Worm (Caenorhabditis elegans) whole organism, L1 larva: Measurements from ENCODE around the gene C08B11.9.

Experiments
- C16A3.4 ChIP-seq: fragments of 150-350 bp; optimal IDR thresholded peaks from 2 replicates; lab custom pipeline; 2014; ENCODE audit warnings: missing biosample characterization, missing genetic modification characterization
- F16B12.6 ChIP-seq: fragments of 150-350 bp; optimal IDR thresholded peaks from 2 replicates; lab custom pipeline; 2014; ENCODE audit warnings: missing biosample characterization, missing genetic modification characterization
- aha-1 ChIP-seq: fragments of 150-350 bp; optimal IDR thresholded peaks from 2 replicates; lab custom pipeline; 2014; ENCODE audit warnings: missing biosample characterization, missing genetic modification characterization
- aly-2 ChIP-seq: fragments of 150-350 bp; optimal IDR thresholded peaks from 2 replicates; lab custom pipeline; 2014; ENCODE audit warnings: missing biosample characterization, missing genetic modification characterization
- ama-1 ChIP-seq: fragments of 150-350 bp; optimal IDR thresholded peaks from 2 replicates; lab custom pipeline; 2014
- blmp-1 ChIP-seq: fragments of 150-350 bp; optimal IDR thresholded peaks from 2 replicates; lab custom pipeline; 2014; ENCODE audit warnings: missing biosample characterization, missing genetic modification characterization
- ceh-63 ChIP-seq: fragments of 200-800 bp; sonication (Bioruptor generic); optimal IDR thresholded peaks from 2 replicates; lab custom pipeline; 2018; ENCODE audit warnings: mild to moderate bottlenecking, missing genetic modification characterization, missing compliant biosample characterization
- ceh-8 ChIP-seq: fragments of 200-800 bp; sonication (Bioruptor generic); optimal IDR thresholded peaks from 2 replicates; lab custom pipeline; 2018; ENCODE audit warnings: mild to moderate bottlenecking, missing genetic modification characterization, moderate library complexity, missing compliant biosample characterization
- ceh-82 ChIP-seq, 3 experiments: fragments of 150-350 bp in 1 of 3; sonication (generic microtip) in 2 of 3; optimal IDR thresholded peaks; 2 replicates each; lab custom pipeline; 2014 to 2017; ENCODE audit warnings: missing biosample characterization in 3 of 3, missing genetic modification characterization in 3 of 3
- ceh-90 ChIP-seq: sonication (generic microtip); optimal IDR thresholded peaks from 2 replicates; lab custom pipeline; 2016; ENCODE audit warnings: missing genetic modification characterization, missing compliant biosample characterization
- dsc-1 ChIP-seq: sonication (generic microtip); optimal IDR thresholded peaks from 2 replicates; lab custom pipeline; 2016; ENCODE audit warnings: mild to moderate bottlenecking, missing genetic modification characterization, missing compliant biosample characterization
- egl-13 ChIP-seq: sonication (generic microtip); optimal IDR thresholded peaks from 2 replicates; lab custom pipeline; 2016; ENCODE audit warnings: missing genotype, missing genetic modification reagents, missing genetic modification characterization, missing compliant biosample characterization
- egl-27 ChIP-seq, 2 experiments: fragments of 150-350 bp in 1 of 2; sonication (generic microtip); optimal IDR thresholded peaks; 3 replicates each; lab custom pipeline; 2017 to 2018; ENCODE audit warnings: missing biosample characterization in 2 of 2, missing genetic modification characterization in 2 of 2, missing genetic modification reagents in 2 of 2
- elt-2 ChIP-seq: sonication (generic microtip); optimal IDR thresholded peaks from 2 replicates; lab custom pipeline; 2016; ENCODE audit warnings: missing genetic modification characterization, mild to moderate bottlenecking, inconsistent platforms, missing compliant biosample characterization, missing genetic modification reagents
- fkh-4 ChIP-seq: sonication (generic microtip); optimal IDR thresholded peaks from 2 replicates; lab custom pipeline; 2016; ENCODE audit warnings: missing compliant biosample characterization, missing genetic modification characterization, borderline replicate concordance
- fkh-8 ChIP-seq: sonication (generic microtip); optimal IDR thresholded peaks from 2 replicates; lab custom pipeline; 2016; ENCODE audit warnings: mild to moderate bottlenecking, missing genetic modification characterization, missing compliant biosample characterization
- fos-1 ChIP-seq: fragments of 150-350 bp; optimal IDR thresholded peaks from 2 replicates; lab custom pipeline; 2014; ENCODE audit warnings: missing biosample characterization, missing genetic modification characterization
- hlh-17 ChIP-seq: fragments of 200-800 bp; sonication (Bioruptor generic); optimal IDR thresholded peaks from 2 replicates; lab custom pipeline; 2018; ENCODE audit warnings: missing genetic modification characterization, mild to moderate bottlenecking, missing compliant biosample characterization, moderate library complexity, borderline replicate concordance
- hpl-2 ChIP-seq: fragments of 150-350 bp; optimal IDR thresholded peaks from 2 replicates; lab custom pipeline; 2014; ENCODE audit warnings: missing biosample characterization, missing genetic modification reagents, missing genetic modification characterization
- irx-1 ChIP-seq: sonication (generic microtip); optimal IDR thresholded peaks from 2 replicates; lab custom pipeline; 2016; ENCODE audit warnings: missing genetic modification characterization, missing compliant biosample characterization
- isw-1 ChIP-seq: fragments of 200-800 bp; sonication (Bioruptor generic); IDR thresholded peaks from 2 replicates; pipeline ENCODE4 v1.3.6; 2022; ENCODE audit warnings: missing genetic modification characterization, missing compliant biosample characterization
- jun-1 ChIP-seq: fragments of 150-350 bp; optimal IDR thresholded peaks from 2 replicates; lab custom pipeline; 2014; ENCODE audit warnings: missing biosample characterization, missing genetic modification reagents, missing genetic modification characterization
- lin-13 ChIP-seq: fragments of 150-350 bp; optimal IDR thresholded peaks from 2 replicates; lab custom pipeline; 2014; ENCODE audit warnings: missing biosample characterization, missing genetic modification reagents, missing genetic modification characterization
- lin-14 ChIP-seq: fragments of 200-800 bp; sonication (Bioruptor generic); optimal IDR thresholded peaks from 2 replicates; lab custom pipeline; 2018; ENCODE audit warnings: mild to moderate bottlenecking, missing genetic modification characterization, moderate library complexity, missing compliant biosample characterization
- lin-15B ChIP-seq: fragments of 150-350 bp; sonication (generic microtip); optimal IDR thresholded peaks from 3 replicates; lab custom pipeline; 2014; ENCODE audit warnings: missing biosample characterization, missing genetic modification characterization
- lin-35 ChIP-seq, 2 experiments: fragments of 150-350 bp; optimal IDR thresholded peaks; 2 replicates each; lab custom pipeline; 2014; ENCODE audit warnings: missing biosample characterization in 2 of 2, missing genetic modification characterization in 2 of 2, missing genetic modification reagents in 2 of 2
- lin-39 ChIP-seq: fragments of 150-350 bp; optimal IDR thresholded peaks from 2 replicates; lab custom pipeline; 2014; ENCODE audit warnings: missing biosample characterization, missing genetic modification reagents, missing genetic modification characterization
- lir-3 ChIP-seq: sonication (generic microtip); optimal IDR thresholded peaks from 2 replicates; lab custom pipeline; 2016; ENCODE audit warnings: mild to moderate bottlenecking, missing genetic modification characterization, moderate library complexity, missing compliant biosample characterization; ENCODE audit not compliant: poor library complexity
- lsy-2 ChIP-seq, 2 experiments: fragments of 150-350 bp; optimal IDR thresholded peaks; 2 replicates each; lab custom pipeline; 2014; ENCODE audit warnings: missing biosample characterization in 2 of 2, missing genetic modification characterization in 2 of 2
- mab-9 ChIP-seq: fragments of 200-800 bp; sonication (Bioruptor generic); IDR thresholded peaks from 2 replicates; pipeline ENCODE4 v1.3.6; 2022; ENCODE audit warnings: missing genetic modification reagents, missing genetic modification characterization, missing compliant biosample characterization
- mef-2 ChIP-seq: fragments of 150-350 bp; optimal IDR thresholded peaks from 2 replicates; lab custom pipeline; 2014; ENCODE audit warnings: missing biosample characterization, missing genetic modification characterization
- mep-1 ChIP-seq: fragments of 150-350 bp; optimal IDR thresholded peaks from 2 replicates; lab custom pipeline; 2014; ENCODE audit warnings: missing biosample characterization, missing genetic modification characterization
- nhr-20 ChIP-seq: sonication (generic microtip); optimal IDR thresholded peaks from 2 replicates; lab custom pipeline; 2016; ENCODE audit warnings: mild to moderate bottlenecking, missing genetic modification characterization, missing compliant biosample characterization
- nhr-237 ChIP-seq: fragments of 150-350 bp; optimal IDR thresholded peaks from 2 replicates; lab custom pipeline; 2014; ENCODE audit warnings: missing biosample characterization, missing genetic modification characterization
- nhr-28 ChIP-seq: fragments of 150-350 bp; optimal IDR thresholded peaks from 2 replicates; lab custom pipeline; 2014; ENCODE audit warnings: missing biosample characterization, missing genetic modification characterization
- nhr-47 ChIP-seq: sonication (generic microtip); optimal IDR thresholded peaks from 2 replicates; lab custom pipeline; 2016; ENCODE audit warnings: mild to moderate bottlenecking, missing genetic modification characterization, moderate library complexity, missing compliant biosample characterization
- nhr-71 ChIP-seq: sonication (generic microtip); optimal IDR thresholded peaks from 2 replicates; lab custom pipeline; 2016; ENCODE audit warnings: mild to moderate bottlenecking, missing genetic modification characterization, moderate library complexity, missing compliant biosample characterization
- nhr-90 ChIP-seq: sonication (generic microtip); optimal IDR thresholded peaks from 2 replicates; lab custom pipeline; 2016; ENCODE audit warnings: mild to moderate bottlenecking, missing genetic modification characterization, missing compliant biosample characterization; ENCODE audit not compliant: poor library complexity
- pax-3 ChIP-seq: fragments of 200-800 bp; sonication (Bioruptor generic); optimal IDR thresholded peaks from 2 replicates; lab custom pipeline; 2018; ENCODE audit warnings: mild to moderate bottlenecking, missing genetic modification characterization, moderate library complexity, missing compliant biosample characterization
- skn-1 ChIP-seq: fragments of 150-350 bp; optimal IDR thresholded peaks from 2 replicates; lab custom pipeline; 2014; ENCODE audit warnings: missing biosample characterization, missing genetic modification characterization
- snpc-4 ChIP-seq: fragments of 150-350 bp; optimal IDR thresholded peaks from 2 replicates; lab custom pipeline; 2014; ENCODE audit warnings: missing biosample characterization, missing genetic modification characterization
- snu-23 ChIP-seq: sonication (generic microtip); optimal IDR thresholded peaks from 2 replicates; lab custom pipeline; 2016; ENCODE audit warnings: missing genetic modification characterization, missing compliant biosample characterization
- sox-4 ChIP-seq: sonication (generic microtip); optimal IDR thresholded peaks from 2 replicates; lab custom pipeline; 2016; ENCODE audit warnings: missing genetic modification characterization, missing compliant biosample characterization
- sptf-1 ChIP-seq: fragments of 150-350 bp; optimal IDR thresholded peaks from 2 replicates; lab custom pipeline; 2014; ENCODE audit warnings: missing biosample characterization, missing genetic modification characterization
- sup-37 ChIP-seq: fragments of 200-800 bp; sonication (Bioruptor generic); optimal IDR thresholded peaks from 2 replicates; lab custom pipeline; 2018; ENCODE audit warnings: mild to moderate bottlenecking, missing genetic modification characterization, missing compliant biosample characterization
- tbx-2 ChIP-seq: sonication (generic microtip); optimal IDR thresholded peaks from 2 replicates; lab custom pipeline; 2016; ENCODE audit warnings: missing genetic modification characterization, missing compliant biosample characterization
- tlp-1 ChIP-seq: fragments of 150-350 bp; optimal IDR thresholded peaks from 2 replicates; lab custom pipeline; 2014; ENCODE audit warnings: missing biosample characterization, missing genetic modification characterization
- unc-130 ChIP-seq: fragments of 150-350 bp; optimal IDR thresholded peaks from 2 replicates; lab custom pipeline; 2017; ENCODE audit warnings: missing biosample characterization, missing genetic modification characterization, inconsistent platforms
- unc-62 ChIP-seq: fragments of 150-350 bp; optimal IDR thresholded peaks from 2 replicates; lab custom pipeline; 2014; ENCODE audit warnings: missing biosample characterization, missing genetic modification reagents, missing genetic modification characterization
- unc-86 ChIP-seq: sonication (generic microtip); optimal IDR thresholded peaks from 2 replicates; lab custom pipeline; 2016; ENCODE audit warnings: missing genetic modification characterization, missing compliant biosample characterization
- vab-15 ChIP-seq: sonication (generic microtip); optimal IDR thresholded peaks from 2 replicates; lab custom pipeline; 2017; ENCODE audit warnings: missing genotype, mild to moderate bottlenecking, missing genetic modification characterization, missing compliant biosample characterization
- zip-4 ChIP-seq: fragments of 200-800 bp; sonication (Bioruptor generic); optimal IDR thresholded peaks from 2 replicates; lab custom pipeline; 2018; ENCODE audit warnings: mild to moderate bottlenecking, missing genetic modification characterization, moderate library complexity, missing compliant biosample characterization
- ztf-11 ChIP-seq, 2 experiments: sonication (generic microtip); optimal IDR thresholded peaks; 2 replicates each; lab custom pipeline; 2016 to 2017; ENCODE audit warnings: missing genetic modification characterization in 2 of 2, missing biosample characterization in 1 of 2, missing compliant biosample characterization in 1 of 2
- ztf-4 ChIP-seq: fragments of 150-350 bp; optimal IDR thresholded peaks from 2 replicates; lab custom pipeline; 2014; ENCODE audit warnings: missing biosample characterization, missing genetic modification characterization

The C08B11.9 gene

ce11 chrII:8041642-8042041 is 3.7 kb upstream of the C08B11.9 start:
- TF ChIP-seq snpc-4 (no peak), irx-1 (tag; lab: Kevin White, UChicago) (no peak), ama-1 (lab: Kevin White, UChicago) (no peak), egl-13 (tag; lab: Kevin White, UChicago) (no peak), lin-39 (no peak), ztf-11 (tag; optimal IDR thresholded peaks at IDR 0.05; lab: Kevin White, UChicago) (no peak), zip-4 (no peak), nhr-20 (tag; lab: Kevin White, UChicago) (peak; percentile 32), isw-1 (GFP tag; lab: Robert Waterston, UW) (no peak; the same call in 1 of the 2 replicates), egl-27 (tag; optimal IDR thresholded peaks at IDR 0.05; lab: Kevin White, UChicago) (no peak), lin-35 (GFP tag; optimal IDR thresholded peaks at IDR 0.05; lab: Kevin White, UChicago) (peak; percentile 30 to 60), mep-1 (tag; lab: Kevin White, UChicago) (no peak), unc-62 (GFP tag; lab: Kevin White, UChicago) (no peak), nhr-90 (tag; lab: Kevin White, UChicago) (no peak), elt-2 (tag; lab: Kevin White, UChicago) (no peak), nhr-237 (no peak), ztf-4 (tag; lab: Kevin White, UChicago) (no peak), nhr-47 (tag; lab: Kevin White, UChicago) (peak; percentile 27), unc-86 (no peak), snu-23 (peak; percentile 43), aly-2 (tag; lab: Kevin White, UChicago) (no peak), unc-130 (no peak), lsy-2 (tag; optimal IDR thresholded peaks at IDR 0.05; lab: Kevin White, UChicago) (peak; percentile 65 to 74), tlp-1 (no peak), fkh-8 (tag; lab: Kevin White, UChicago) (no peak), pax-3 (tag; lab: Kevin White, UChicago) (no peak), skn-1 (peak; percentile 21), ceh-63 (GFP tag; lab: Kevin White, UChicago) (no peak), blmp-1 (tag; lab: Kevin White, UChicago) (peak; percentile 48), nhr-28 (no peak), hpl-2 (GFP tag; lab: Kevin White, UChicago) (no peak), aha-1 (tag; lab: Kevin White, UChicago) (no peak), nhr-71 (peak; percentile 36), lin-13 (peak; percentile 0), lin-15B (tag; lab: Kevin White, UChicago) (peak; percentile 72), ceh-8 (GFP tag; lab: Kevin White, UChicago) (no peak), mef-2 (tag; lab: Kevin White, UChicago) (no peak), sptf-1 (no peak), jun-1 (tag; lab: Kevin White, UChicago) (no peak), F16B12.6 (tag; lab: Kevin White, UChicago) (no peak), lir-3 (tag; lab: Kevin White, UChicago) (peak; percentile 42), mab-9 (no peak), lin-14 (peak; percentile 30), sup-37 (GFP tag; lab: Kevin White, UChicago) (no peak), hlh-17 (no peak), vab-15 (no peak), fos-1 (tag; lab: Kevin White, UChicago) (no peak), C16A3.4 (peak; percentile 18), ceh-90 (no peak), ceh-82 (tag; optimal IDR thresholded peaks at IDR 0.05; lab: Kevin White, UChicago) (peak in 1 of 3 experiments; percentile 16), fkh-4 (tag; lab: Kevin White, UChicago) (no peak), sox-4 (tag; lab: Kevin White, UChicago) (no peak), dsc-1 (tag; lab: Kevin White, UChicago) (no peak), tbx-2 (no peak)
